Fruit fly (Drosophila melanogaster) Kc167 (cell line): ENCODE measurements around the gene CG3036.

Experiments
- Sin3A ChIP-seq: fragments of >200 bp; optimal IDR thresholded peaks from 2 replicates; lab custom pipeline; 2018; ENCODE audit warnings: missing external identifiers
- ttk ChIP-seq: sonication (Bioruptor generic); optimal IDR thresholded peaks from 2 replicates; lab custom pipeline; 2017; ENCODE audit warnings: missing external identifiers

DNA sequence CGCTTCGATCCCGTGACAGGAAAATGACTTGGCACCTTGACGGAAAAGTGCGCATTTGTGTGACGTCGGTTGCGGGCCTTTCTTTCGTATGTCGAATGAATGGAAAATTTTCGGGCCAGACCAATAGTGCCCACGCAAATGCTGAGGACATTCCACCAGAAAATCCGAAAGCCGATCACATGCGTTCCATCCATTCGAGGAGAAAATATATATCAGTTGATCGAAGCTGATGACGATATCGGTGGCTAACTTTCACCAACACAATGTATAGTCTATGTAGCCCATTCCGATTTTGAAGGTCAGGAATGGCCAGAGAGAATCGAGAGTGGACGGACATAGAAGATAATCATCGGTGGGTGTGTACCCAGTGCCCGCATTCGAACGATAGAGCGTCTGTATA, 6.3 kb downstream of the CG3036 start:
- TF ChIP-seq Sin3A (lab: Kevin White, UChicago), result no peak
- no peak for TF ChIP-seq ttk (lab: Kevin White, UChicago)
